Fruit fly (Drosophila melanogaster): ENCODE data around the gene Exo84.

The Exo84 gene

DNA sequence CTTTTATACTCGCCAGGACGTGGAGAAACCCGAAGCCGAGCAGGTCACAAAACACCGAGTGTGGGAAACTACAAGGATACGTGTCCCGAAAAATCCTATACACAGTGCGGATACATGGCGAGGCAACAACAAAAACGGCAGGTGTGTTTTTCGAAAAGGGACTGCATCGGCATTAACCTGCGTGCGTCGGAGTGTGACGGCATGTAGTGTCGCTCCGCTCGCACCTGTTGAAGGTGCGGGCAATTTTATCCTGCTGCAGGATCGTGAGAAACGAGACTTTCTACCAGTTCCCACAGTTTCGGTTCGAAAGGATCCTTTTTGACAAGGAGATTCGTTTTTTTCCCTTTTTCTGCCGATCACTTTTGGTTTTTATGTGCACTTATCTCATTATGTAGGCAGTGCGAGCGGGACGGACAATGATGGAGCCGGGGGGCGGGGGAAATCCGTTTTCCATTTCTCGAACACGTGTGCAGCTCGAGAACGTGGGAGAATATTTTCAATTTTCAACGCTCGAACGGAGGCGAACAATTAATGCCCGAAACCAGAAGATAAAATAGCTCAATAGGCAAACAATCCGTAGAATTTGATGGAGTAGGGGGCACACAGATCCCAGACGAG, 27.4 kb downstream of the Exo84 start (continued):
- TF ChIP-seq h (optimal IDR thresholded peaks at IDR 0.05) (peak; percentile 12), Max (GFP tag; optimal IDR thresholded peaks at IDR 0.05) (no peak), CG15269 (tag; optimal IDR thresholded peaks at IDR 0.05) (no peak), grau (tag; optimal IDR thresholded peaks at IDR 0.05) (no peak), BtbVII (GFP tag; optimal IDR thresholded peaks at IDR 0.05) (no peak), Aef1 (GFP tag; IDR thresholded peaks at IDR 0.05) (no peak), cg (GFP tag; optimal IDR thresholded peaks at IDR 0.05) (no peak), CG6254 (GFP tag; optimal IDR thresholded peaks at IDR 0.05) (no peak), CG8765 (GFP tag; IDR thresholded peaks at IDR 0.05) (no peak), CG6272 (GFP tag; IDR thresholded peaks at IDR 0.05) (no peak), prd (optimal IDR thresholded peaks at IDR 0.05) (no peak), prd (GFP tag; IDR thresholded peaks at IDR 0.05) (0 out of 3 replicates have a peak, but pooled peaks have one; percentile 7), CG2116 (GFP tag; optimal IDR thresholded peaks at IDR 0.05) (no peak), pros (GFP tag; optimal IDR thresholded peaks at IDR 0.05) (no peak), ab (GFP tag; optimal IDR thresholded peaks at IDR 0.05) (no peak), nmo (GFP tag; optimal IDR thresholded peaks at IDR 0.05) (no peak), ems (GFP tag; optimal IDR thresholded peaks at IDR 0.05) (no peak), chif (GFP tag; optimal IDR thresholded peaks at IDR 0.05) (no peak), stwl (tag; optimal IDR thresholded peaks at IDR 0.05) (no peak), Poxn (GFP tag; IDR thresholded peaks at IDR 0.05) (no peak), CG12391 (tag; optimal IDR thresholded peaks at IDR 0.05) (no peak), vvl (GFP tag; IDR thresholded peaks at IDR 0.05) (no peak), corto (GFP tag; optimal IDR thresholded peaks at IDR 0.05) (no peak), CG43689 (GFP tag; IDR thresholded peaks at IDR 0.05) (no peak), insv (GFP tag; optimal IDR thresholded peaks at IDR 0.05) (peak in 1 of 2 experiments; percentile 60), tx (GFP tag; optimal IDR thresholded peaks at IDR 0.05) (no peak), gem (tag; optimal IDR thresholded peaks at IDR 0.05) (no peak), esg (GFP tag; conservative IDR thresholded peaks at IDR 0.05) (no peak), CG32532 (GFP tag; IDR thresholded peaks at IDR 0.05) (no peak), Nf-YB (GFP tag; optimal IDR thresholded peaks at IDR 0.05) (no peak), Dip2 (GFP tag; IDR thresholded peaks at IDR 0.05) (no peak), CG11723 (GFP tag; optimal IDR thresholded peaks at IDR 0.05) (no peak), CG6813 (GFP tag; optimal IDR thresholded peaks at IDR 0.05) (no peak), gsb-n (tag; optimal IDR thresholded peaks at IDR 0.05) (no peak), Gug (GFP tag; IDR thresholded peaks at IDR 0.05) (no peak), CG13287 (GFP tag; IDR thresholded peaks at IDR 0.05; ENCODE audit: partially characterized antibody) (no peak), CG7357 (GFP tag; IDR thresholded peaks at IDR 0.05) (no peak), CG8388 (GFP tag; optimal IDR thresholded peaks at IDR 0.05) (no peak), CG11398 (GFP tag; optimal IDR thresholded peaks at IDR 0.05) (no peak), pum (GFP tag; optimal IDR thresholded peaks at IDR 0.05) (no peak), croc (GFP tag; conservative IDR thresholded peaks at IDR 0.05) (no peak), CG2199 (GFP tag; IDR thresholded peaks at IDR 0.05) (no peak), ara (GFP tag; IDR thresholded peaks at IDR 0.05) (no peak), CG15479 (GFP tag; optimal IDR thresholded peaks at IDR 0.05) (peak; percentile 23), sens (GFP tag) (peak; percentile 86), MBD-R2 (GFP tag; IDR thresholded peaks at IDR 0.05) (no peak), CG9215 (GFP tag; IDR thresholded peaks at IDR 0.05) (no peak), CG8359 (GFP tag; optimal IDR thresholded peaks at IDR 0.05; ENCODE audit: borderline replicate concordance) (no peak), tna (GFP tag; IDR thresholded peaks at IDR 0.05; ENCODE audit: partially characterized antibody) (no peak), pb (GFP tag; optimal IDR thresholded peaks at IDR 0.05) (no peak), Blimp-1 (GFP tag; optimal IDR thresholded peaks at IDR 0.05) (peak; percentile 54)

All from whole organism, embryonic.